Worm (Caenorhabditis elegans): ENCODE results near the gene xrn-1.

Gene xrn-1

ce11 chrII:14060885-14061284 is 7.8 kb upstream of the xrn-1 start:
- TF ChIP-seq ceh-45 (GFP tag; IDR thresholded peaks at IDR 0.05) (0 out of 2 replicates have a peak, but pooled peaks have one; percentile 16), pha-2 (tag; optimal IDR thresholded peaks at IDR 0.05) (no peak)

- TF ChIP-seq pha-4 (tag; optimal IDR thresholded peaks at IDR 0.05), result no peak
- TF ChIP-seq ttx-3 (tag; optimal IDR thresholded peaks at IDR 0.05), result peak; percentile 65
- TF ChIP-seq ceh-18 (tag; optimal IDR thresholded peaks at IDR 0.05), result peak; percentile 63
- peak; percentile 76 for TF ChIP-seq pha-2 (tag; optimal IDR thresholded peaks at IDR 0.05)
- TF ChIP-seq hlh-15 (tag; optimal IDR thresholded peaks at IDR 0.05), result peak; percentile 89
- peak; percentile 45 for TF ChIP-seq ceh-19 (GFP tag; optimal IDR thresholded peaks at IDR 0.05)
- TF ChIP-seq C08G9.2 (tag; optimal IDR thresholded peaks at IDR 0.05), result peak; percentile 90
- TF ChIP-seq F13H6.1 (tag; optimal IDR thresholded peaks at IDR 0.05), result peak; percentile 84
- TF ChIP-seq hlh-13 (GFP tag; optimal IDR thresholded peaks at IDR 0.05), result no peak
- TF ChIP-seq ahr-1 (tag; optimal IDR thresholded peaks at IDR 0.05), result peak; percentile 89
- peak; percentile 99 for TF ChIP-seq ceh-31 (tag; optimal IDR thresholded peaks at IDR 0.05)
- peak; percentile 52 for TF ChIP-seq dmd-4 (tag; optimal IDR thresholded peaks at IDR 0.05; ENCODE audit: borderline replicate concordance)
- TF ChIP-seq unc-42 (tag; optimal IDR thresholded peaks at IDR 0.05), result peak; percentile 80
- TF ChIP-seq nhr-232 (tag; optimal IDR thresholded peaks at IDR 0.05), result no peak
- no peak for TF ChIP-seq elt-4 (tag; optimal IDR thresholded peaks at IDR 0.05)
- TF ChIP-seq tbx-2 (tag; optimal IDR thresholded peaks at IDR 0.05), result peak; percentile 98
- peak; percentile 96 for TF ChIP-seq ceh-14 (tag; optimal IDR thresholded peaks at IDR 0.05)
- no peak for TF ChIP-seq ceh-6 (GFP tag; optimal IDR thresholded peaks at IDR 0.05)
- TF ChIP-seq che-1 (tag; optimal IDR thresholded peaks at IDR 0.05), result peak; percentile 45
- TF ChIP-seq odd-2 (tag; optimal IDR thresholded peaks at IDR 0.05), result no peak
- no peak for TF ChIP-seq ceh-9 (tag; optimal IDR thresholded peaks at IDR 0.05)
- TF ChIP-seq pqm-1 (tag; optimal IDR thresholded peaks at IDR 0.05), result peak; percentile 91
- TF ChIP-seq sdc-2 (tag; optimal IDR thresholded peaks at IDR 0.05), result no peak
- TF ChIP-seq ceh-48 (tag; optimal IDR thresholded peaks at IDR 0.05), result peak; percentile 34
- TF ChIP-seq hlh-8 (tag; optimal IDR thresholded peaks at IDR 0.05), result peak; percentile 97
- no peak for TF ChIP-seq pax-1 (tag; optimal IDR thresholded peaks at IDR 0.05)
- peak; percentile 67 for TF ChIP-seq C38D4.7 (GFP tag; optimal IDR thresholded peaks at IDR 0.05)
- TF ChIP-seq sox-4 (tag; optimal IDR thresholded peaks at IDR 0.05), result peak; percentile 57
- TF ChIP-seq fkh-10 (GFP tag; optimal IDR thresholded peaks at IDR 0.05), result no peak
- TF ChIP-seq madf-2 (tag; optimal IDR thresholded peaks at IDR 0.05), result peak; percentile 61
- peak; percentile 95 for TF ChIP-seq ceh-2 (tag; optimal IDR thresholded peaks at IDR 0.05)
- TF ChIP-seq ceh-45 (GFP tag; IDR thresholded peaks at IDR 0.05), result no peak
- TF ChIP-seq nfya-1 (tag; optimal IDR thresholded peaks at IDR 0.05), result peak; percentile 3
- peak; percentile 38 for TF ChIP-seq ceh-24 (tag; optimal IDR thresholded peaks at IDR 0.05)
- no peak for TF ChIP-seq K09A11.1 (tag; optimal IDR thresholded peaks at IDR 0.05; ENCODE audit: insufficient read depth)
- TF ChIP-seq ztf-16 (tag; optimal IDR thresholded peaks at IDR 0.05), result peak; percentile 88
- TF ChIP-seq mec-3 (tag; optimal IDR thresholded peaks at IDR 0.05; ENCODE audit: borderline replicate concordance), result no peak
- no peak for TF ChIP-seq nhr-11 (tag; optimal IDR thresholded peaks at IDR 0.05)
- peak; percentile 64 for TF ChIP-seq npax-4 (tag; optimal IDR thresholded peaks at IDR 0.05)
- peak; percentile 90 for TF ChIP-seq ets-4 (tag; optimal IDR thresholded peaks at IDR 0.05)
- peak; percentile 41 for TF ChIP-seq K02D7.2 (tag; optimal IDR thresholded peaks at IDR 0.05)
- TF ChIP-seq elt-2 (tag; optimal IDR thresholded peaks at IDR 0.05), result peak; percentile 95
- TF ChIP-seq unc-3 (GFP tag; conservative IDR thresholded peaks at IDR 0.05), result no peak
- TF ChIP-seq unc-3 (tag; optimal IDR thresholded peaks at IDR 0.05), result peak; percentile 88
- no peak for TF ChIP-seq dve-1 (tag; optimal IDR thresholded peaks at IDR 0.05)
- peak; percentile 98 for TF ChIP-seq ceh-34 (tag; optimal IDR thresholded peaks at IDR 0.05)
- peak; percentile 53 for TF ChIP-seq lin-11 (tag; optimal IDR thresholded peaks at IDR 0.05)
- TF ChIP-seq unc-86 (tag; optimal IDR thresholded peaks at IDR 0.05), result peak; percentile 75
- no peak for TF ChIP-seq sox-2 (GFP tag; IDR thresholded peaks at IDR 0.05)
- TF ChIP-seq ceh-30 (tag; optimal IDR thresholded peaks at IDR 0.05), result no peak
- TF ChIP-seq ref-2 (tag; optimal IDR thresholded peaks at IDR 0.05), result peak; percentile 95
These were observed 5.6 kb upstream of the xrn-1 start, which contains the start of gene lem-2 for ce11 chrII:14063044-14063500. TSS of gene lem-2 (plus strand) at chrII:14063450.

All from whole organism, late embryonic.